Fruit fly (Drosophila melanogaster): ENCODE measurements around the gene CG5561.

DNA sequence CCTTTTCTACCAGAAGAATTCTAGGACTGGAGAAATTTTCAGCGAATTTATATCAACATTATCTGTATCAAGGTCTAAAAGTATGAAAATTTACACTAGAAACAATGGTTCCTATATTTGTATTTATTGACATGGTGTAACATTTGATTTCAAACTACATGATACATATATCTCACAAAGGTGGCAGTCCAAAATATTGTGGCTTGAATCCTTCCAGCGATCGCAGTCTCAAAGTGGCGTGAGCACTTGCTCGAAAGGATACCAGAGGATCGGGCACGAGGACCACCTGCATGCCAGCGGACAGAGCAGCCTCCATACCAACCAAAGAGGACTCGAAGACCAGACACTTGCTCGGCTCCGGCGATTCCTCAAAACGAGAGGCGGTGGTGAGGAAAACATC lies at the start of gene CG5561:
- TF ChIP-seq Dll (optimal IDR thresholded peaks at IDR 0.05) (no peak), CG8478 (optimal IDR thresholded peaks at IDR 0.05) (no peak), psq (optimal IDR thresholded peaks at IDR 0.05) (no peak), EcR (GFP tag; optimal IDR thresholded peaks at IDR 0.05) (no peak), usp (GFP tag; optimal IDR thresholded peaks at IDR 0.05) (no peak), pan (optimal IDR thresholded peaks at IDR 0.05) (no peak)

Data from whole organism.